Fruit fly (Drosophila melanogaster): ENCODE results near the gene Rad9.

DNA sequence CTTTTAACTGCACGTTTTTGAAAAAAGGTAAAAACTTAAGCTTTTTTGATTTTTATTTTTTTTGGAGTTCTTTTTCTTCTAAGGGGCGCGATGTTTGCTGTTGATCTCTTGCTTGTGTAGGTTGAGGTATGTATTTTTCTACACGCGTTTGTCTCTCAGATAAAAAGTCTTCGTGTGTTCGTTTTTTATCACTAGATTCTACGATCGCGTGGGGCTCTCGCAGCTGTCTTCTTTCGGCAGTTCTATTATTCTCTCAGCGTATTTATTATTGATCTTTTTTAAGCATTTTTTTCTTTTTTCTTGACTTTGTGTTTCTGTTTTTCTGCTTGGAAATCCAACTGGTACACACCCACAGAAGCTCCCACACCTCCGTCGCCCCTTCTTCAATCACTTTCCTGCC lies 22.7 kb upstream of the Rad9 start:
- TF ChIP-seq CG16779 (tag; optimal IDR thresholded peaks at IDR 0.05) (no peak), Hr4 (GFP tag; optimal IDR thresholded peaks at IDR 0.05) (no peak), dac (GFP tag; optimal IDR thresholded peaks at IDR 0.05) (no peak), CG11762 (GFP tag; optimal IDR thresholded peaks at IDR 0.05; ENCODE audit: insufficient read depth) (no peak), Sox14 (GFP tag; optimal IDR thresholded peaks at IDR 0.05) (no peak)
